Fruit fly (Drosophila melanogaster) whole organism, embryonic: Measurements from ENCODE around the gene Ssl2.

ENCODE experiments used
- Ada2b ChIP-seq: fragments of 200-800 bp; sonication (Bioruptor generic); IDR thresholded peaks from 2 replicates; pipeline ENCODE4 v1.3.6; 2022; ENCODE audit warnings: missing biosample characterization, missing genetic modification characterization
- Blimp-1 ChIP-seq: fragments of 200-800 bp; sonication (Bioruptor generic); optimal IDR thresholded peaks from 3 replicates; lab custom pipeline; 2018; ENCODE audit warnings: missing biosample characterization, missing genetic modification characterization, mild to moderate bottlenecking, moderate library complexity, missing genetic modification reagents
- Bteb2 ChIP-seq: fragments of 200-800 bp; sonication (Bioruptor generic); optimal IDR thresholded peaks from 2 replicates; lab custom pipeline; 2016; ENCODE audit warnings: missing biosample characterization, missing genetic modification characterization
- CG10209 ChIP-seq: fragments of 200-800 bp; sonication (Bioruptor generic); optimal IDR thresholded peaks from 3 replicates; lab custom pipeline; 2017; ENCODE audit warnings: missing biosample characterization, mild to moderate bottlenecking, missing genetic modification characterization, missing genetic modification reagents
- CG10366 ChIP-seq: fragments of 200-800 bp; sonication (Bioruptor generic); IDR thresholded peaks from 2 replicates; pipeline ENCODE4 v1.3.6; 2022; ENCODE audit warnings: missing biosample characterization, missing genetic modification characterization
- CG11456 ChIP-seq: fragments of 200-800 bp; sonication (Bioruptor generic); IDR thresholded peaks from 3 replicates; pipeline ENCODE4 v1.3.6; 2022; ENCODE audit warnings: missing biosample characterization, missing genetic modification characterization
- CG11560 ChIP-seq: fragments of 200-800 bp; sonication (Bioruptor generic); IDR thresholded peaks from 3 replicates; pipeline ENCODE4 v1.3.6; 2022; ENCODE audit warnings: missing biosample characterization, missing genetic modification characterization
- CG11723 ChIP-seq: fragments of 200-800 bp; sonication (Bioruptor generic); optimal IDR thresholded peaks from 2 replicates; lab custom pipeline; 2017; ENCODE audit warnings: missing biosample characterization, mild to moderate bottlenecking, missing genetic modification characterization
- CG12219 ChIP-seq: fragments of 200-800 bp; sonication (Bioruptor generic); optimal IDR thresholded peaks from 3 replicates; lab custom pipeline; 2018; ENCODE audit warnings: missing biosample characterization, mild to moderate bottlenecking, missing genetic modification characterization
- CG12236 ChIP-seq: fragments of 200-800 bp; sonication (Bioruptor generic); optimal IDR thresholded peaks from 2 replicates; lab custom pipeline; 2016; ENCODE audit warnings: missing biosample characterization, missing genetic modification characterization
- CG12769 ChIP-seq: fragments of 200-800 bp; sonication (Bioruptor generic); optimal IDR thresholded peaks from 2 replicates; lab custom pipeline; 2019; ENCODE audit warnings: missing biosample characterization, mild to moderate bottlenecking, missing genetic modification characterization, moderate library complexity
- CG13624 ChIP-seq: fragments of 200-800 bp; sonication (Bioruptor generic); optimal IDR thresholded peaks from 2 replicates; lab custom pipeline; 2016; ENCODE audit warnings: missing biosample characterization, missing genetic modification characterization
- CG1603 ChIP-seq: fragments of 200-800 bp; sonication (Bioruptor generic); optimal IDR thresholded peaks from 2 replicates; lab custom pipeline; 2019; ENCODE audit warnings: missing biosample characterization, mild to moderate bottlenecking, missing genetic modification characterization, moderate library complexity
- CG17912 ChIP-seq: fragments of 200-800 bp; sonication (Bioruptor generic); optimal IDR thresholded peaks from 2 replicates; lab custom pipeline; 2018; ENCODE audit warnings: missing biosample characterization, mild to moderate bottlenecking, missing genetic modification characterization
- CG2712 ChIP-seq: fragments of 200-800 bp; optimal IDR thresholded peaks from 3 replicates; lab custom pipeline; 2019; ENCODE audit warnings: missing biosample characterization, mild to moderate bottlenecking, missing genetic modification characterization, moderate library complexity
- CG30020 ChIP-seq: fragments of 200-800 bp; optimal IDR thresholded peaks from 2 replicates; lab custom pipeline; 2019; ENCODE audit warnings: missing biosample characterization, mild to moderate bottlenecking, missing genetic modification characterization, moderate library complexity
- CG3281 ChIP-seq: fragments of 200-800 bp; sonication (Bioruptor generic); optimal IDR thresholded peaks from 3 replicates; lab custom pipeline; 2017; ENCODE audit warnings: missing biosample characterization, mild to moderate bottlenecking, missing genetic modification characterization
- CG6813 ChIP-seq: fragments of 200-800 bp; sonication (Bioruptor generic); optimal IDR thresholded peaks from 2 replicates; lab custom pipeline; 2017; ENCODE audit warnings: missing biosample characterization, missing genetic modification characterization, mild to moderate bottlenecking, moderate library complexity, missing genetic modification reagents
- CG7271 ChIP-seq: fragments of 200-800 bp; sonication (Bioruptor generic); optimal IDR thresholded peaks from 2 replicates; lab custom pipeline; 2018; ENCODE audit warnings: missing biosample characterization, mild to moderate bottlenecking, missing genetic modification characterization, moderate library complexity
- CG8478 ChIP-seq: fragments of >200 bp; optimal IDR thresholded peaks from 2 replicates; lab custom pipeline; 2018
- CHES-1-like ChIP-seq: fragments of 200-800 bp; sonication (Bioruptor generic); optimal IDR thresholded peaks from 2 replicates; lab custom pipeline; 2016; ENCODE audit warnings: missing biosample characterization, missing genetic modification characterization
- Dref ChIP-seq: fragments of 200-800 bp; sonication (Bioruptor generic); IDR thresholded peaks from 2 replicates; pipeline ENCODE4 v1.3.6; 2022; ENCODE audit warnings: missing biosample characterization, missing genetic modification characterization
- Ets97D ChIP-seq: fragments of 200-800 bp; sonication (Bioruptor generic); optimal IDR thresholded peaks from 3 replicates; lab custom pipeline; 2016; ENCODE audit warnings: missing biosample characterization, missing genetic modification characterization
- GATAe ChIP-seq: fragments of 200-800 bp; sonication (Bioruptor generic); conservative IDR thresholded peaks from 2 replicates; pipeline ENCODE4 v1.3.6; 2022; ENCODE audit warnings: missing biosample characterization, missing genetic modification characterization
- Kr ChIP-seq: fragments of 200-800 bp; sonication (Bioruptor generic); optimal IDR thresholded peaks from 2 replicates; lab custom pipeline; 2017; ENCODE audit warnings: missing biosample characterization, mild to moderate bottlenecking, missing genetic modification characterization
- Max ChIP-seq: fragments of 200-800 bp; sonication (Bioruptor generic); optimal IDR thresholded peaks from 2 replicates; lab custom pipeline; 2016; ENCODE audit warnings: missing biosample characterization, mild to moderate bottlenecking, missing genetic modification characterization
- Mrtf ChIP-seq: fragments of 200-800 bp; sonication (Bioruptor generic); IDR thresholded peaks from 3 replicates; pipeline ENCODE4 v1.3.6; 2022; ENCODE audit warnings: missing biosample characterization, missing genetic modification characterization
- NK7.1 ChIP-seq: fragments of 200-800 bp; sonication (Bioruptor generic); optimal IDR thresholded peaks from 3 replicates; lab custom pipeline; 2016; ENCODE audit warnings: missing biosample characterization, missing genetic modification characterization
- Oaz ChIP-seq: fragments of 200-800 bp; sonication (Bioruptor generic); IDR thresholded peaks from 2 replicates; pipeline ENCODE4 v1.3.6; 2022; ENCODE audit warnings: missing biosample characterization, missing genetic modification characterization
- Sox100B ChIP-seq: fragments of 200-800 bp; sonication (Bioruptor generic); optimal IDR thresholded peaks from 3 replicates; lab custom pipeline; 2018; ENCODE audit warnings: missing biosample characterization, mild to moderate bottlenecking, missing genetic modification characterization
- ash1 ChIP-seq: fragments of 200-800 bp; sonication (Bioruptor generic); optimal IDR thresholded peaks from 2 replicates; lab custom pipeline; 2018; ENCODE audit warnings: missing biosample characterization, mild to moderate bottlenecking, missing genetic modification characterization
- cas ChIP-seq: fragments of 200-800 bp; sonication (Bioruptor generic); IDR thresholded peaks from 2 replicates; pipeline ENCODE4 v1.3.6; 2022; ENCODE audit warnings: missing biosample characterization, missing genetic modification characterization
- cato ChIP-seq: fragments of 200-800 bp; sonication (Bioruptor generic); optimal IDR thresholded peaks from 2 replicates; lab custom pipeline; 2016; ENCODE audit warnings: missing biosample characterization, missing genetic modification characterization, borderline replicate concordance
- danr ChIP-seq: fragments of 200-800 bp; sonication (Bioruptor generic); IDR thresholded peaks from 2 replicates; pipeline ENCODE4 v1.3.6; 2022; ENCODE audit warnings: missing biosample characterization, missing genetic modification characterization
- eve ChIP-seq, 2 experiments: fragments of >200 bp; optimal IDR thresholded peaks; 2 replicates each; lab custom pipeline; 2017; ENCODE audit warnings: missing biosample characterization in 2 of 2, missing genetic modification characterization in 2 of 2
- exex ChIP-seq: fragments of 200-800 bp; sonication (Bioruptor generic); optimal IDR thresholded peaks from 4 replicates; lab custom pipeline; 2018; ENCODE audit warnings: missing biosample characterization, mild to moderate bottlenecking, missing genetic modification characterization, moderate library complexity
- grau ChIP-seq: fragments of 200-800 bp; optimal IDR thresholded peaks from 3 replicates; lab custom pipeline; 2019; ENCODE audit warnings: missing biosample characterization, mild to moderate bottlenecking, missing genetic modification characterization, moderate library complexity
- hth ChIP-seq: fragments of >200 bp; optimal IDR thresholded peaks from 2 replicates; lab custom pipeline; 2017; ENCODE audit warnings: inconsistent platforms
- jumu ChIP-seq: fragments of 200-800 bp; sonication (Bioruptor generic); optimal IDR thresholded peaks from 3 replicates; lab custom pipeline; 2016; ENCODE audit warnings: missing biosample characterization, missing genetic modification characterization
- ken ChIP-seq: fragments of 200-800 bp; sonication (Bioruptor generic); IDR thresholded peaks from 3 replicates; pipeline ENCODE4 v1.3.6; 2022; ENCODE audit warnings: missing biosample characterization, missing genetic modification characterization
- onecut ChIP-seq: fragments of 200-800 bp; sonication (Bioruptor generic); IDR thresholded peaks from 2 replicates; pipeline ENCODE4 v1.3.6; 2022; ENCODE audit warnings: missing biosample characterization, missing genetic modification characterization
- p53 ChIP-seq: fragments of 200-800 bp; sonication (Bioruptor generic); optimal IDR thresholded peaks from 2 replicates; lab custom pipeline; 2016; ENCODE audit warnings: missing biosample characterization, missing genetic modification characterization
- pan ChIP-seq, 4 experiments: fragments of >200 bp in 3 of 4; fragments of 200-800 bp in 1 of 4; sonication (Bioruptor generic) in 1 of 4; optimal IDR thresholded peaks in 3 of 4; IDR thresholded peaks in 1 of 4; 2 replicates each; pipeline versions ENCODE4 v1.3.6 to Lab custom; 2017 to 2022; ENCODE audit warnings: missing biosample characterization in 2 of 4, missing genetic modification characterization in 2 of 4, mixed read lengths in 1 of 4
- pho ChIP-seq: fragments of 200-800 bp; sonication (Bioruptor generic); optimal IDR thresholded peaks from 2 replicates; lab custom pipeline; 2016; ENCODE audit warnings: missing biosample characterization, missing genetic modification characterization
- sc ChIP-seq, 3 experiments: fragments of >200 bp in 2 of 3; fragments of 200-800 bp in 1 of 3; sonication (Bioruptor generic) in 1 of 3; optimal IDR thresholded peaks; 2 replicates in 2 of 3; 3 replicates in 1 of 3; lab custom pipeline; 2017; ENCODE audit warnings: mild to moderate bottlenecking in 1 of 3, missing biosample characterization in 1 of 3, missing genetic modification characterization in 1 of 3, missing genetic modification reagents in 1 of 3
- sob ChIP-seq: fragments of 200-800 bp; sonication (Bioruptor generic); IDR thresholded peaks from 2 replicates; pipeline ENCODE4 v1.3.6; 2022; ENCODE audit warnings: missing biosample characterization, missing genetic modification characterization
- stc ChIP-seq: fragments of 200-800 bp; sonication (Bioruptor generic); IDR thresholded peaks from 2 replicates; pipeline ENCODE4 v1.3.6; 2022; ENCODE audit warnings: missing biosample characterization, missing genetic modification characterization
- stwl ChIP-seq: fragments of 200-800 bp; sonication (Bioruptor generic); optimal IDR thresholded peaks from 3 replicates; lab custom pipeline; 2018; ENCODE audit warnings: missing biosample characterization, mild to moderate bottlenecking, missing genetic modification characterization, moderate library complexity
- sug ChIP-seq: fragments of 200-800 bp; optimal IDR thresholded peaks from 2 replicates; lab custom pipeline; 2019; ENCODE audit warnings: missing biosample characterization, mild to moderate bottlenecking, missing genetic modification characterization, moderate library complexity
- usp ChIP-seq: fragments of >200 bp; optimal IDR thresholded peaks from 2 replicates; lab custom pipeline; 2017; ENCODE audit warnings: missing biosample characterization, missing genetic modification characterization

Ssl2 gene

dm6 chr3R:29074001-29074609 lies 41.7 kb upstream of the Ssl2 start (continued):
- TF ChIP-seq Ets97D (GFP tag; lab: Kevin White, UChicago) (no peak), CG3281 (GFP tag; lab: Kevin White, UChicago) (peak; percentile 14), cas (GFP tag; lab: Robert Waterston, UW) (no peak), CG30020 (tag; lab: Kevin White, UChicago) (no peak), ken (GFP tag; lab: Robert Waterston, UW) (no peak), CG11456 (GFP tag; lab: Robert Waterston, UW) (no peak), pho (GFP tag; lab: Kevin White, UChicago) (no peak), CHES-1-like (no peak), Sox100B (GFP tag; lab: Kevin White, UChicago) (no peak), Blimp-1 (GFP tag; lab: Kevin White, UChicago) (peak; percentile 29), GATAe (GFP tag; lab: Robert Waterston, UW) (no peak), Mrtf (GFP tag; lab: Robert Waterston, UW) (no peak), CG7271 (tag; lab: Kevin White, UChicago) (no peak), onecut (no peak), grau (no peak), CG10209 (no peak), CG11723 (no peak), CG2712 (no peak), CG13624 (GFP tag; lab: Kevin White, UChicago) (no peak), Dref (no peak), danr (GFP tag; lab: Robert Waterston, UW) (no peak), p53 (GFP tag; lab: Kevin White, UChicago) (no peak), eve (GFP tag; optimal IDR thresholded peaks at IDR 0.05; lab: Kevin White, UChicago) (no peak), CG12236 (GFP tag; lab: Kevin White, UChicago) (no peak), Bteb2 (no peak), CG12769 (tag; lab: Kevin White, UChicago) (peak; percentile 78), stwl (tag; lab: Kevin White, UChicago) (no peak), exex (tag; lab: Kevin White, UChicago) (no peak), Kr (GFP tag; lab: Kevin White, UChicago) (peak; percentile 70), sc (optimal IDR thresholded peaks at IDR 0.05; lab: Kevin White, UChicago) (no peak), sc (GFP tag; optimal IDR thresholded peaks at IDR 0.05; lab: Kevin White, UChicago) (no peak), sob (no peak; the same call in 1 of the 2 replicates), jumu (GFP tag; lab: Kevin White, UChicago) (no peak), stc (0 out of 2 replicates have a peak, but pooled peaks have one; percentile 14), CG1603 (tag; lab: Kevin White, UChicago) (no peak), CG10366 (GFP tag; lab: Robert Waterston, UW) (no peak), CG12219 (GFP tag; lab: Kevin White, UChicago) (peak; percentile 6), Max (no peak), CG11560 (tag; lab: Robert Waterston, UW) (no peak), CG8478 (lab: Kevin White, UChicago) (no peak), CG17912 (GFP tag; lab: Kevin White, UChicago) (no peak), Oaz (GFP tag; lab: Robert Waterston, UW) (no peak), CG6813 (GFP tag; lab: Kevin White, UChicago) (peak; percentile 9), NK7.1 (no peak), pan (optimal IDR thresholded peaks at IDR 0.05; lab: Kevin White, UChicago) (no peak), pan (GFP tag; optimal IDR thresholded peaks at IDR 0.05 in 1 of 2, IDR thresholded peaks at IDR 0.05 in 1 of 2) (peak in 1 of 2 experiments; percentile 17), ash1 (GFP tag; lab: Kevin White, UChicago) (no peak), hth (lab: Kevin White, UChicago) (no peak), cato (no peak), Ada2b (GFP tag; lab: Robert Waterston, UW) (no peak), sug (peak; percentile 77), usp (GFP tag; lab: Kevin White, UChicago) (no peak)
